Worm (Caenorhabditis elegans) whole organism, late embryonic: ENCODE data around the gene ptr-3.

Experiments used
- K02D7.2 ChIP-seq: sonication (generic microtip); optimal IDR thresholded peaks from 2 replicates; lab custom pipeline; 2017; ENCODE audit warnings: mild to moderate bottlenecking, missing genetic modification characterization, missing compliant biosample characterization
- T23F11.4 ChIP-seq: fragments of 200-800 bp; sonication (Bioruptor generic); optimal IDR thresholded peaks from 2 replicates; lab custom pipeline; 2018; ENCODE audit warnings: mild to moderate bottlenecking, missing genetic modification characterization, missing compliant biosample characterization
- Y22D7AL.16 ChIP-seq: sonication (generic microtip); optimal IDR thresholded peaks from 2 replicates; lab custom pipeline; 2016; ENCODE audit warnings: missing genetic modification characterization, missing compliant biosample characterization
- ahr-1 ChIP-seq: sonication (generic microtip); optimal IDR thresholded peaks from 2 replicates; lab custom pipeline; 2016; ENCODE audit warnings: missing genetic modification characterization, missing compliant biosample characterization
- ceh-2 ChIP-seq: sonication (generic microtip); optimal IDR thresholded peaks from 2 replicates; lab custom pipeline; 2016; ENCODE audit warnings: missing genotype, missing genetic modification characterization, missing compliant biosample characterization
- ceh-22 ChIP-seq: sonication (generic microtip); optimal IDR thresholded peaks from 2 replicates; lab custom pipeline; 2017; ENCODE audit warnings: missing biosample characterization, missing genetic modification characterization
- ceh-24 ChIP-seq: sonication (generic microtip); optimal IDR thresholded peaks from 2 replicates; lab custom pipeline; 2016; ENCODE audit warnings: mild to moderate bottlenecking, missing genetic modification characterization, missing compliant biosample characterization
- ceh-31 ChIP-seq: sonication (generic microtip); optimal IDR thresholded peaks from 2 replicates; lab custom pipeline; 2016; ENCODE audit warnings: missing genetic modification characterization, missing compliant biosample characterization
- ceh-34 ChIP-seq: sonication (generic microtip); optimal IDR thresholded peaks from 2 replicates; lab custom pipeline; 2016; ENCODE audit warnings: mild to moderate bottlenecking, missing genetic modification characterization, missing compliant biosample characterization
- ceh-45 ChIP-seq: fragments of 200-800 bp; sonication (Bioruptor generic); IDR thresholded peaks from 2 replicates; pipeline ENCODE4 v1.3.6; 2022; ENCODE audit warnings: missing genetic modification reagents, missing genetic modification characterization, missing compliant biosample characterization
- ceh-48 ChIP-seq: sonication (generic microtip); optimal IDR thresholded peaks from 2 replicates; lab custom pipeline; 2016; ENCODE audit warnings: missing genetic modification characterization, inconsistent platforms, missing compliant biosample characterization
- ceh-6 ChIP-seq: fragments of 200-800 bp; sonication (Bioruptor generic); optimal IDR thresholded peaks from 2 replicates; lab custom pipeline; 2018; ENCODE audit warnings: mild to moderate bottlenecking, missing genetic modification characterization, missing compliant biosample characterization
- che-1 ChIP-seq: sonication (generic microtip); optimal IDR thresholded peaks from 2 replicates; lab custom pipeline; 2016; ENCODE audit warnings: mild to moderate bottlenecking, missing genetic modification characterization, missing compliant biosample characterization
- elt-2 ChIP-seq: sonication (generic microtip); optimal IDR thresholded peaks from 2 replicates; lab custom pipeline; 2016; ENCODE audit warnings: missing genetic modification reagents, missing genetic modification characterization, missing compliant biosample characterization
- elt-4 ChIP-seq: sonication (generic microtip); optimal IDR thresholded peaks from 2 replicates; lab custom pipeline; 2016; ENCODE audit warnings: missing genetic modification characterization, missing compliant biosample characterization
- ets-4 ChIP-seq: sonication (generic microtip); optimal IDR thresholded peaks from 2 replicates; lab custom pipeline; 2016; ENCODE audit warnings: missing genetic modification characterization, missing compliant biosample characterization
- fax-1 ChIP-seq: sonication (generic microtip); optimal IDR thresholded peaks from 2 replicates; lab custom pipeline; 2016; ENCODE audit warnings: missing genotype, missing genetic modification characterization, missing compliant biosample characterization
- fkh-10 ChIP-seq: fragments of 150-350 bp; optimal IDR thresholded peaks from 2 replicates; lab custom pipeline; 2014; ENCODE audit warnings: missing biosample characterization, missing genetic modification reagents, missing genetic modification characterization
- fkh-6 ChIP-seq: sonication (generic microtip); optimal IDR thresholded peaks from 2 replicates; lab custom pipeline; 2016; ENCODE audit warnings: missing genetic modification characterization, missing compliant biosample characterization
- hlh-13 ChIP-seq: fragments of 200-800 bp; sonication (Bioruptor generic); optimal IDR thresholded peaks from 2 replicates; lab custom pipeline; 2018; ENCODE audit warnings: mild to moderate bottlenecking, missing genetic modification characterization, missing compliant biosample characterization
- hlh-15 ChIP-seq: sonication (generic microtip); optimal IDR thresholded peaks from 2 replicates; lab custom pipeline; 2016; ENCODE audit warnings: missing genetic modification characterization, missing compliant biosample characterization
- madf-2 ChIP-seq: sonication (generic microtip); optimal IDR thresholded peaks from 2 replicates; lab custom pipeline; 2017; ENCODE audit warnings: missing genetic modification characterization, missing compliant biosample characterization
- nfya-1 ChIP-seq: sonication (generic microtip); optimal IDR thresholded peaks from 2 replicates; lab custom pipeline; 2017; ENCODE audit warnings: missing genetic modification characterization, mild to moderate bottlenecking, missing compliant biosample characterization, antibody characterized with exemption, moderate library complexity
- nhr-232 ChIP-seq: sonication (generic microtip); optimal IDR thresholded peaks from 2 replicates; lab custom pipeline; 2016; ENCODE audit warnings: missing genetic modification characterization, missing compliant biosample characterization
- npax-4 ChIP-seq: sonication (generic microtip); optimal IDR thresholded peaks from 2 replicates; lab custom pipeline; 2016; ENCODE audit warnings: missing genetic modification characterization, missing compliant biosample characterization
- odd-2 ChIP-seq: sonication (generic microtip); optimal IDR thresholded peaks from 2 replicates; lab custom pipeline; 2017; ENCODE audit warnings: antibody characterized with exemption, mild to moderate bottlenecking, missing genetic modification characterization, missing compliant biosample characterization
- pat-9 ChIP-seq: fragments of 200-800 bp; sonication (Bioruptor generic); optimal IDR thresholded peaks from 2 replicates; lab custom pipeline; 2018; ENCODE audit warnings: mild to moderate bottlenecking, missing genetic modification characterization, moderate library complexity, missing compliant biosample characterization
- pax-1 ChIP-seq: fragments of 150-350 bp; optimal IDR thresholded peaks from 2 replicates; lab custom pipeline; 2014; ENCODE audit warnings: missing biosample characterization, missing genetic modification characterization
- ref-2 ChIP-seq: sonication (generic microtip); optimal IDR thresholded peaks from 2 replicates; lab custom pipeline; 2016; ENCODE audit warnings: missing genetic modification characterization, missing compliant biosample characterization
- sdc-2 ChIP-seq: sonication (generic microtip); optimal IDR thresholded peaks from 2 replicates; lab custom pipeline; 2016; ENCODE audit warnings: missing genotype, missing genetic modification characterization, missing compliant biosample characterization
- sox-2 ChIP-seq: fragments of 200-800 bp; sonication (Bioruptor generic); IDR thresholded peaks from 2 replicates; pipeline ENCODE4 v1.3.6; 2022; ENCODE audit warnings: missing genetic modification reagents, missing genetic modification characterization, missing compliant biosample characterization
- sox-4 ChIP-seq: sonication (generic microtip); optimal IDR thresholded peaks from 2 replicates; lab custom pipeline; 2017; ENCODE audit warnings: mild to moderate bottlenecking, missing genetic modification characterization, inconsistent platforms, missing compliant biosample characterization
- tbx-7 ChIP-seq: sonication (generic microtip); optimal IDR thresholded peaks from 2 replicates; lab custom pipeline; 2016; ENCODE audit warnings: missing genotype, missing genetic modification characterization, missing compliant biosample characterization
- unc-3 ChIP-seq, 2 experiments: fragments of 200-800 bp in 1 of 2; sonication (Bioruptor generic) in 1 of 2; sonication (generic microtip) in 1 of 2; conservative IDR thresholded peaks in 1 of 2; optimal IDR thresholded peaks in 1 of 2; 2 replicates each; pipeline versions ENCODE4 v1.3.6 to Lab custom; 2016 to 2022; ENCODE audit warnings: missing compliant biosample characterization in 2 of 2, missing genetic modification characterization in 2 of 2, missing genetic modification reagents in 1 of 2
- unc-42 ChIP-seq: sonication (generic microtip); optimal IDR thresholded peaks from 2 replicates; lab custom pipeline; 2016; ENCODE audit warnings: missing genotype, missing genetic modification characterization, missing compliant biosample characterization
- unc-86 ChIP-seq: sonication (generic microtip); optimal IDR thresholded peaks from 2 replicates; lab custom pipeline; 2016; ENCODE audit warnings: missing genetic modification characterization, missing compliant biosample characterization
- zip-5 ChIP-seq: sonication (generic microtip); optimal IDR thresholded peaks from 2 replicates; lab custom pipeline; 2016; ENCODE audit warnings: missing genetic modification characterization, missing compliant biosample characterization

Gene ptr-3

ce11 chrII:400167-400566 lies 32.8 kb upstream of the ptr-3 start:
- no peak for TF ChIP-seq K02D7.2 (tag; lab: Kevin White, UChicago)
- TF ChIP-seq unc-42 (tag; lab: Kevin White, UChicago): peak; percentile 81
- TF ChIP-seq T23F11.4 (GFP tag; lab: Kevin White, UChicago): no peak

ce11 chrII:399321-399720 lies 32.0 kb upstream of the ptr-3 start, which contains the start of gene C03H5.6:
C03H5.6 (minus strand) TSS chrII:399421.
- TF ChIP-seq T23F11.4 (GFP tag; lab: Kevin White, UChicago) (no peak), zip-5 (tag; lab: Kevin White, UChicago) (no peak), nfya-1 (no peak), ceh-6 (GFP tag; lab: Kevin White, UChicago) (no peak), fax-1 (tag; lab: Kevin White, UChicago) (no peak), unc-3 (GFP tag; conservative IDR thresholded peaks at IDR 0.05; lab: Robert Waterston, UW) (no peak), unc-3 (tag; optimal IDR thresholded peaks at IDR 0.05; lab: Kevin White, UChicago) (no peak), tbx-7 (no peak), ahr-1 (tag; lab: Kevin White, UChicago) (no peak), pax-1 (no peak), ceh-34 (no peak), ceh-48 (tag; lab: Kevin White, UChicago) (no peak), Y22D7AL.16 (tag; lab: Kevin White, UChicago) (no peak), madf-2 (tag; lab: Kevin White, UChicago) (no peak), elt-2 (no peak), npax-4 (tag; lab: Kevin White, UChicago) (no peak), fkh-6 (no peak), nhr-232 (tag; lab: Kevin White, UChicago) (no peak), unc-42 (tag; lab: Kevin White, UChicago) (no peak), ets-4 (tag; lab: Kevin White, UChicago) (no peak), ceh-45 (GFP tag; lab: Robert Waterston, UW) (no peak)

- TF ChIP-seq pat-9 (tag; lab: Kevin White, UChicago) (no peak), ceh-22 (tag; lab: Kevin White, UChicago) (no peak), fkh-10 (GFP tag; lab: Kevin White, UChicago) (no peak), sdc-2 (tag; lab: Kevin White, UChicago) (no peak), unc-86 (no peak), hlh-15 (tag; lab: Kevin White, UChicago) (no peak), odd-2 (tag; lab: Kevin White, UChicago) (no peak), sox-4 (tag; lab: Kevin White, UChicago) (no peak), hlh-13 (GFP tag; lab: Kevin White, UChicago) (no peak), ceh-31 (tag; lab: Kevin White, UChicago) (no peak), ceh-24 (tag; lab: Kevin White, UChicago) (no peak), ceh-2 (tag; lab: Kevin White, UChicago) (no peak), sox-2 (GFP tag; lab: Robert Waterston, UW) (no peak), elt-4 (no peak), che-1 (tag; lab: Kevin White, UChicago) (no peak), ref-2 (no peak)
These were observed 21.2 kb upstream of the ptr-3 start, which contains the start of gene nstp-4 for ce11 chrII:388533-388932. nstp-4 (plus strand) TSS chrII:388833.

- TF ChIP-seq nhr-232 (tag; lab: Kevin White, UChicago) (no peak), elt-2 (peak; percentile 15)
These were observed 20.5 kb upstream of the ptr-3 start for ce11 chrII:387844-388355.
